Worm (Caenorhabditis elegans) whole organism, L1 larva: ENCODE data around the gene lact-4.

Experiments used
- C04F5.9 ChIP-seq: sonication (generic microtip); optimal IDR thresholded peaks from 2 replicates; lab custom pipeline; 2016; ENCODE audit warnings: missing genetic modification characterization, missing compliant biosample characterization
- C16A3.4 ChIP-seq: fragments of 150-350 bp; optimal IDR thresholded peaks from 2 replicates; lab custom pipeline; 2014; ENCODE audit warnings: missing biosample characterization, missing genetic modification characterization
- Y116A8C.19 ChIP-seq: sonication (generic microtip); optimal IDR thresholded peaks from 2 replicates; lab custom pipeline; 2016; ENCODE audit warnings: missing compliant biosample characterization, missing genetic modification characterization, borderline replicate concordance
- aha-1 ChIP-seq: fragments of 150-350 bp; optimal IDR thresholded peaks from 2 replicates; lab custom pipeline; 2014; ENCODE audit warnings: missing biosample characterization, missing genetic modification characterization
- aly-2 ChIP-seq: fragments of 150-350 bp; optimal IDR thresholded peaks from 2 replicates; lab custom pipeline; 2014; ENCODE audit warnings: missing biosample characterization, missing genetic modification characterization
- ceh-63 ChIP-seq: fragments of 200-800 bp; sonication (Bioruptor generic); optimal IDR thresholded peaks from 2 replicates; lab custom pipeline; 2018; ENCODE audit warnings: mild to moderate bottlenecking, missing genetic modification characterization, missing compliant biosample characterization
- ceh-88 ChIP-seq: fragments of 200-800 bp; sonication (Bioruptor generic); IDR thresholded peaks from 2 replicates; pipeline ENCODE4 v1.3.6; 2022; ENCODE audit warnings: missing genetic modification characterization, missing compliant biosample characterization
- ceh-90 ChIP-seq: sonication (generic microtip); optimal IDR thresholded peaks from 2 replicates; lab custom pipeline; 2016; ENCODE audit warnings: missing genetic modification characterization, missing compliant biosample characterization
- ces-1 ChIP-seq: fragments of 150-350 bp; optimal IDR thresholded peaks from 2 replicates; lab custom pipeline; 2014; ENCODE audit warnings: missing biosample characterization, missing genetic modification reagents, missing genetic modification characterization
- dpl-1 ChIP-seq, 3 experiments: fragments of 150-350 bp in 2 of 3; sonication (generic microtip) in 1 of 3; optimal IDR thresholded peaks; 2 replicates each; lab custom pipeline; 2014 to 2017; ENCODE audit warnings: missing biosample characterization in 3 of 3, missing genetic modification characterization in 3 of 3, missing genetic modification reagents in 3 of 3
- efl-1 ChIP-seq, 4 experiments: fragments of 150-350 bp; optimal IDR thresholded peaks in 3 of 4; peaks in 1 of 4; 1 replicate in 1 of 4; 2 replicates in 3 of 4; lab custom pipeline; 2014; ENCODE audit warnings: missing biosample characterization in 2 of 4, missing genetic modification characterization in 2 of 4, missing genetic modification reagents in 2 of 4
- elt-3 ChIP-seq, 6 experiments: fragments of 150-350 bp in 1 of 6; sonication (generic microtip); optimal IDR thresholded peaks; 2 replicates each; lab custom pipeline; 2017 to 2018; ENCODE audit warnings: missing biosample characterization in 6 of 6, missing genetic modification characterization in 6 of 6, inconsistent platforms in 1 of 6
- ets-5 ChIP-seq: fragments of 200-800 bp; sonication (Bioruptor generic); IDR thresholded peaks from 2 replicates; pipeline ENCODE4 v1.3.6; 2022; ENCODE audit warnings: missing genetic modification characterization, missing compliant biosample characterization
- fkh-10 ChIP-seq: sonication (generic microtip); optimal IDR thresholded peaks from 2 replicates; lab custom pipeline; 2017; ENCODE audit warnings: missing biosample characterization, missing genetic modification reagents, missing genetic modification characterization
- fkh-8 ChIP-seq: sonication (generic microtip); optimal IDR thresholded peaks from 2 replicates; lab custom pipeline; 2016; ENCODE audit warnings: mild to moderate bottlenecking, missing genetic modification characterization, missing compliant biosample characterization
- grh-1 ChIP-seq: fragments of 200-800 bp; sonication (Bioruptor generic); IDR thresholded peaks from 2 replicates; pipeline ENCODE4 v1.3.6; 2022; ENCODE audit warnings: missing genetic modification reagents, missing genetic modification characterization, missing compliant biosample characterization
- hlh-17 ChIP-seq: fragments of 200-800 bp; sonication (Bioruptor generic); optimal IDR thresholded peaks from 2 replicates; lab custom pipeline; 2018; ENCODE audit warnings: missing genetic modification characterization, mild to moderate bottlenecking, missing compliant biosample characterization, moderate library complexity, borderline replicate concordance
- hlh-4 ChIP-seq: sonication (generic microtip); optimal IDR thresholded peaks from 2 replicates; lab custom pipeline; 2016; ENCODE audit warnings: mild to moderate bottlenecking, missing genetic modification characterization, missing compliant biosample characterization
- irx-1 ChIP-seq: sonication (generic microtip); optimal IDR thresholded peaks from 2 replicates; lab custom pipeline; 2016; ENCODE audit warnings: missing genetic modification characterization, missing compliant biosample characterization
- isw-1 ChIP-seq: fragments of 200-800 bp; sonication (Bioruptor generic); IDR thresholded peaks from 2 replicates; pipeline ENCODE4 v1.3.6; 2022; ENCODE audit warnings: missing genetic modification characterization, missing compliant biosample characterization
- jun-1 ChIP-seq: fragments of 150-350 bp; optimal IDR thresholded peaks from 2 replicates; lab custom pipeline; 2014; ENCODE audit warnings: missing biosample characterization, missing genetic modification reagents, missing genetic modification characterization
- lin-13 ChIP-seq: fragments of 150-350 bp; optimal IDR thresholded peaks from 2 replicates; lab custom pipeline; 2014; ENCODE audit warnings: missing biosample characterization, missing genetic modification reagents, missing genetic modification characterization
- lin-14 ChIP-seq: fragments of 200-800 bp; sonication (Bioruptor generic); optimal IDR thresholded peaks from 2 replicates; lab custom pipeline; 2018; ENCODE audit warnings: mild to moderate bottlenecking, missing genetic modification characterization, moderate library complexity, missing compliant biosample characterization
- lin-39 ChIP-seq: fragments of 150-350 bp; optimal IDR thresholded peaks from 2 replicates; lab custom pipeline; 2014; ENCODE audit warnings: missing biosample characterization, missing genetic modification reagents, missing genetic modification characterization
- lir-3 ChIP-seq: sonication (generic microtip); optimal IDR thresholded peaks from 2 replicates; lab custom pipeline; 2016; ENCODE audit warnings: mild to moderate bottlenecking, missing genetic modification characterization, moderate library complexity, missing compliant biosample characterization; ENCODE audit not compliant: poor library complexity
- lsy-2 ChIP-seq, 2 experiments: fragments of 150-350 bp; optimal IDR thresholded peaks; 2 replicates each; lab custom pipeline; 2014; ENCODE audit warnings: missing biosample characterization in 2 of 2, missing genetic modification characterization in 2 of 2
- mab-9 ChIP-seq: fragments of 200-800 bp; sonication (Bioruptor generic); IDR thresholded peaks from 2 replicates; pipeline ENCODE4 v1.3.6; 2022; ENCODE audit warnings: missing genetic modification reagents, missing genetic modification characterization, missing compliant biosample characterization
- mdl-1 ChIP-seq, 2 experiments: fragments of 150-350 bp; optimal IDR thresholded peaks; 2 replicates each; lab custom pipeline; 2014 to 2017; ENCODE audit warnings: missing biosample characterization in 2 of 2, missing genetic modification characterization in 2 of 2, inconsistent platforms in 1 of 2
- mef-2 ChIP-seq: fragments of 150-350 bp; optimal IDR thresholded peaks from 2 replicates; lab custom pipeline; 2014; ENCODE audit warnings: missing biosample characterization, missing genetic modification characterization
- nhr-12 ChIP-seq: sonication (generic microtip); optimal IDR thresholded peaks from 2 replicates; lab custom pipeline; 2017; ENCODE audit warnings: missing biosample characterization, missing genetic modification characterization
- nhr-19 ChIP-seq: fragments of 200-800 bp; sonication (Bioruptor generic); conservative IDR thresholded peaks from 2 replicates; pipeline ENCODE4 v1.3.6; 2022; ENCODE audit warnings: missing genetic modification characterization, missing compliant biosample characterization
- nhr-20 ChIP-seq: sonication (generic microtip); optimal IDR thresholded peaks from 2 replicates; lab custom pipeline; 2016; ENCODE audit warnings: mild to moderate bottlenecking, missing genetic modification characterization, missing compliant biosample characterization
- nhr-237 ChIP-seq: fragments of 150-350 bp; optimal IDR thresholded peaks from 2 replicates; lab custom pipeline; 2014; ENCODE audit warnings: missing biosample characterization, missing genetic modification characterization
- nhr-28 ChIP-seq: fragments of 150-350 bp; optimal IDR thresholded peaks from 2 replicates; lab custom pipeline; 2014; ENCODE audit warnings: missing biosample characterization, missing genetic modification characterization
- nhr-71 ChIP-seq: sonication (generic microtip); optimal IDR thresholded peaks from 2 replicates; lab custom pipeline; 2016; ENCODE audit warnings: mild to moderate bottlenecking, missing genetic modification characterization, moderate library complexity, missing compliant biosample characterization
- nhr-84 ChIP-seq: sonication (generic microtip); optimal IDR thresholded peaks from 2 replicates; lab custom pipeline; 2017; ENCODE audit warnings: missing biosample characterization, missing genetic modification characterization
- nhr-85 ChIP-seq: sonication (generic microtip); peaks from one replicate; lab custom pipeline; 2016; ENCODE audit warnings: missing genetic modification characterization, inconsistent platforms, missing compliant biosample characterization
- nhr-90 ChIP-seq: sonication (generic microtip); optimal IDR thresholded peaks from 2 replicates; lab custom pipeline; 2016; ENCODE audit warnings: mild to moderate bottlenecking, missing genetic modification characterization, missing compliant biosample characterization; ENCODE audit not compliant: poor library complexity
- skn-1 ChIP-seq: fragments of 150-350 bp; optimal IDR thresholded peaks from 2 replicates; lab custom pipeline; 2014; ENCODE audit warnings: missing biosample characterization, missing genetic modification characterization
- snpc-4 ChIP-seq: fragments of 150-350 bp; optimal IDR thresholded peaks from 2 replicates; lab custom pipeline; 2014; ENCODE audit warnings: missing biosample characterization, missing genetic modification characterization
- sox-4 ChIP-seq: sonication (generic microtip); optimal IDR thresholded peaks from 2 replicates; lab custom pipeline; 2016; ENCODE audit warnings: missing genetic modification characterization, missing compliant biosample characterization
- sptf-1 ChIP-seq: fragments of 150-350 bp; optimal IDR thresholded peaks from 2 replicates; lab custom pipeline; 2014; ENCODE audit warnings: missing biosample characterization, missing genetic modification characterization
- swsn-7 ChIP-seq: sonication (generic microtip); optimal IDR thresholded peaks from 2 replicates; lab custom pipeline; 2016; ENCODE audit warnings: missing genetic modification characterization, missing compliant biosample characterization
- tbx-2 ChIP-seq: sonication (generic microtip); optimal IDR thresholded peaks from 2 replicates; lab custom pipeline; 2016; ENCODE audit warnings: missing genetic modification characterization, missing compliant biosample characterization
- unc-130 ChIP-seq: fragments of 150-350 bp; optimal IDR thresholded peaks from 2 replicates; lab custom pipeline; 2017; ENCODE audit warnings: missing biosample characterization, missing genetic modification characterization, inconsistent platforms
- unc-98 ChIP-seq: fragments of 200-800 bp; sonication (Bioruptor generic); IDR thresholded peaks from 2 replicates; pipeline ENCODE4 v1.3.6; 2022; ENCODE audit warnings: missing genetic modification characterization, missing compliant biosample characterization
- vab-15 ChIP-seq: sonication (generic microtip); optimal IDR thresholded peaks from 2 replicates; lab custom pipeline; 2017; ENCODE audit warnings: missing genotype, mild to moderate bottlenecking, missing genetic modification characterization, missing compliant biosample characterization
- xbp-1 ChIP-seq: sonication (generic microtip); optimal IDR thresholded peaks from 2 replicates; lab custom pipeline; 2016; ENCODE audit warnings: missing genetic modification characterization, missing compliant biosample characterization
- zag-1 ChIP-seq: fragments of 150-350 bp; optimal IDR thresholded peaks from 2 replicates; lab custom pipeline; 2014; ENCODE audit warnings: missing biosample characterization, missing genetic modification characterization
- zip-4 ChIP-seq: fragments of 200-800 bp; sonication (Bioruptor generic); optimal IDR thresholded peaks from 2 replicates; lab custom pipeline; 2018; ENCODE audit warnings: mild to moderate bottlenecking, missing genetic modification characterization, moderate library complexity, missing compliant biosample characterization
- ztf-4 ChIP-seq: fragments of 150-350 bp; optimal IDR thresholded peaks from 2 replicates; lab custom pipeline; 2014; ENCODE audit warnings: missing biosample characterization, missing genetic modification characterization

The lact-4 gene

ce11 chrII:8451425-8451824 lies 28.9 kb downstream of the lact-4 start:
- TF ChIP-seq zag-1 (tag; lab: Kevin White, UChicago) (no peak), lir-3 (tag; lab: Kevin White, UChicago) (no peak), aha-1 (peak; percentile 31), zip-4 (no peak), nhr-237 (no peak), mab-9 (GFP tag; lab: Robert Waterston, UW) (no peak), nhr-12 (tag; lab: Kevin White, UChicago) (no peak), nhr-90 (no peak), fkh-8 (tag; lab: Kevin White, UChicago) (peak; percentile 57), ceh-90 (no peak), dpl-1 (GFP tag; optimal IDR thresholded peaks at IDR 0.05; lab: Kevin White, UChicago) (no peak), irx-1 (tag; lab: Kevin White, UChicago) (no peak), ztf-4 (tag; lab: Kevin White, UChicago) (no peak), nhr-85 (tag; lab: Kevin White, UChicago) (no peak), lin-13 (GFP tag; lab: Kevin White, UChicago) (no peak), nhr-71 (no peak), hlh-17 (GFP tag; lab: Kevin White, UChicago) (no peak), lin-39 (tag; lab: Kevin White, UChicago) (no peak), ceh-63 (GFP tag; lab: Kevin White, UChicago) (no peak), jun-1 (tag; lab: Kevin White, UChicago) (no peak), lin-14 (GFP tag; lab: Kevin White, UChicago) (peak; percentile 55), nhr-84 (tag; lab: Kevin White, UChicago) (no peak), ces-1 (GFP tag; lab: Kevin White, UChicago) (no peak)

ce11 chrII:8450750-8451149 lies 29.5 kb downstream of the lact-4 start:
- TF ChIP-seq ets-5 (GFP tag; lab: Robert Waterston, UW) (no peak), isw-1 (no peak), ces-1 (GFP tag; lab: Kevin White, UChicago) (no peak), snpc-4 (tag; lab: Kevin White, UChicago) (no peak), fkh-10 (GFP tag; lab: Kevin White, UChicago) (no peak), C16A3.4 (tag; lab: Kevin White, UChicago) (no peak), aly-2 (tag; lab: Kevin White, UChicago) (no peak), hlh-4 (tag; lab: Kevin White, UChicago) (no peak), dpl-1 (GFP tag; optimal IDR thresholded peaks at IDR 0.05; lab: Kevin White, UChicago) (no peak), nhr-28 (tag; lab: Kevin White, UChicago) (no peak), efl-1 (optimal IDR thresholded peaks at IDR 0.05; lab: Kevin White, UChicago) (no peak), efl-1 (GFP tag; optimal IDR thresholded peaks at IDR 0.05 in 1 of 2; lab: Kevin White, UChicago) (no peak), swsn-7 (tag; lab: Kevin White, UChicago) (no peak), grh-1 (GFP tag; lab: Robert Waterston, UW) (no peak), xbp-1 (no peak), vab-15 (tag; lab: Kevin White, UChicago) (no peak), fkh-8 (tag; lab: Kevin White, UChicago) (no peak), sox-4 (tag; lab: Kevin White, UChicago) (no peak), tbx-2 (tag; lab: Kevin White, UChicago) (no peak), mab-9 (GFP tag; lab: Robert Waterston, UW) (no peak), nhr-20 (tag; lab: Kevin White, UChicago) (peak; percentile 48), skn-1 (tag; lab: Kevin White, UChicago) (no peak), sptf-1 (no peak), lin-13 (GFP tag; lab: Kevin White, UChicago) (no peak), jun-1 (tag; lab: Kevin White, UChicago) (no peak), nhr-19 (GFP tag; lab: Robert Waterston, UW) (peak; percentile 40; the same call in 1 of the 2 replicates), mef-2 (tag; lab: Kevin White, UChicago) (no peak), elt-3 (tag; optimal IDR thresholded peaks at IDR 0.05; lab: Kevin White, UChicago) (peak in 2 of 6 experiments; percentile 15 to 70), unc-98 (GFP tag; lab: Robert Waterston, UW) (no peak), nhr-237 (no peak), lsy-2 (tag; optimal IDR thresholded peaks at IDR 0.05; lab: Kevin White, UChicago) (no peak), ceh-88 (no peak), Y116A8C.19 (tag; lab: Kevin White, UChicago) (no peak), mdl-1 (tag; optimal IDR thresholded peaks at IDR 0.05; lab: Kevin White, UChicago) (peak in 1 of 2 experiments; percentile 31), C04F5.9 (tag; lab: Kevin White, UChicago) (no peak), unc-130 (no peak), hlh-17 (GFP tag; lab: Kevin White, UChicago) (no peak), irx-1 (tag; lab: Kevin White, UChicago) (no peak)
